Worm (Caenorhabditis elegans) whole organism, L2 larva: ENCODE results near the gene frm-10.

ENCODE experiments used
- C34F6.9 ChIP-seq: fragments of 150-350 bp; optimal IDR thresholded peaks from 2 replicates; lab custom pipeline; 2014; ENCODE audit warnings: missing biosample characterization, missing genetic modification characterization
- F13H6.1 ChIP-seq: sonication (generic microtip); optimal IDR thresholded peaks from 2 replicates; lab custom pipeline; 2016; ENCODE audit warnings: missing genetic modification characterization, missing compliant biosample characterization
- R02D3.7 ChIP-seq: fragments of 150-350 bp; optimal IDR thresholded peaks from 2 replicates; lab custom pipeline; 2014; ENCODE audit warnings: missing biosample characterization, missing genetic modification characterization
- ZK546.5 ChIP-seq: sonication (generic microtip); optimal IDR thresholded peaks from 2 replicates; lab custom pipeline; 2017; ENCODE audit warnings: missing biosample characterization, missing genetic modification characterization
- alr-1 ChIP-seq: fragments of 150-350 bp; optimal IDR thresholded peaks from 2 replicates; lab custom pipeline; 2014; ENCODE audit warnings: missing biosample characterization, missing genetic modification characterization
- aly-2 ChIP-seq: fragments of 150-350 bp; optimal IDR thresholded peaks from 2 replicates; lab custom pipeline; 2014; ENCODE audit warnings: missing biosample characterization, missing genetic modification characterization
- ama-1 ChIP-seq: fragments of 150-350 bp; optimal IDR thresholded peaks from 2 replicates; lab custom pipeline; 2018; ENCODE audit warnings: inconsistent platforms
- ceh-16 ChIP-seq: fragments of 150-350 bp; optimal IDR thresholded peaks from 2 replicates; lab custom pipeline; 2014; ENCODE audit warnings: missing biosample characterization, missing genetic modification characterization
- ceh-82 ChIP-seq: fragments of 150-350 bp; optimal IDR thresholded peaks from 2 replicates; lab custom pipeline; 2014; ENCODE audit warnings: missing biosample characterization, missing genetic modification characterization
- crh-2 ChIP-seq: sonication (generic microtip); optimal IDR thresholded peaks from 2 replicates; lab custom pipeline; 2017; ENCODE audit warnings: missing biosample characterization, missing genetic modification characterization
- dmd-4 ChIP-seq: sonication (generic microtip); optimal IDR thresholded peaks from 2 replicates; lab custom pipeline; 2017; ENCODE audit warnings: missing biosample characterization, missing genetic modification characterization
- egl-27 ChIP-seq: sonication (generic microtip); optimal IDR thresholded peaks from 3 replicates; lab custom pipeline; 2017; ENCODE audit warnings: missing biosample characterization, missing genetic modification reagents, missing genetic modification characterization
- elt-1 ChIP-seq: fragments of 150-350 bp; optimal IDR thresholded peaks from 2 replicates; lab custom pipeline; 2014; ENCODE audit warnings: missing biosample characterization, missing genetic modification characterization
- fos-1 ChIP-seq: fragments of 150-350 bp; optimal IDR thresholded peaks from 2 replicates; lab custom pipeline; 2014; ENCODE audit warnings: missing biosample characterization, missing genetic modification characterization
- gmeb-1 ChIP-seq: fragments of 150-350 bp; optimal IDR thresholded peaks from 2 replicates; lab custom pipeline; 2014; ENCODE audit warnings: missing biosample characterization, missing genetic modification characterization
- lin-13 ChIP-seq: fragments of 150-350 bp; optimal IDR thresholded peaks from 2 replicates; lab custom pipeline; 2014; ENCODE audit warnings: missing biosample characterization, missing genetic modification reagents, missing genetic modification characterization
- lin-39 ChIP-seq: fragments of 150-350 bp; optimal IDR thresholded peaks from 2 replicates; lab custom pipeline; 2014; ENCODE audit warnings: missing biosample characterization, missing genetic modification reagents, missing genetic modification characterization
- lsy-2 ChIP-seq, 2 experiments: fragments of 150-350 bp in 1 of 2; sonication (generic microtip) in 1 of 2; optimal IDR thresholded peaks; 2 replicates each; lab custom pipeline; 2014 to 2017; ENCODE audit warnings: missing biosample characterization in 2 of 2, missing genetic modification characterization in 2 of 2
- mab-5 ChIP-seq: fragments of 150-350 bp; optimal IDR thresholded peaks from 2 replicates; lab custom pipeline; 2014; ENCODE audit warnings: missing biosample characterization, missing genetic modification characterization
- mbf-1 ChIP-seq: sonication (generic microtip); optimal IDR thresholded peaks from 2 replicates; lab custom pipeline; 2017; ENCODE audit warnings: missing biosample characterization, missing genetic modification characterization
- mdl-1 ChIP-seq, 2 experiments: fragments of 150-350 bp in 1 of 2; sonication (generic microtip) in 1 of 2; optimal IDR thresholded peaks; 2 replicates each; lab custom pipeline; 2017; ENCODE audit warnings: missing biosample characterization in 2 of 2, missing genetic modification characterization in 2 of 2
- nhr-11 ChIP-seq: fragments of 150-350 bp; optimal IDR thresholded peaks from 2 replicates; lab custom pipeline; 2014; ENCODE audit warnings: missing biosample characterization, missing genetic modification characterization
- nhr-12 ChIP-seq: fragments of 150-350 bp; optimal IDR thresholded peaks from 2 replicates; lab custom pipeline; 2014; ENCODE audit warnings: missing biosample characterization, missing genetic modification characterization
- nhr-129 ChIP-seq: fragments of 150-350 bp; optimal IDR thresholded peaks from 2 replicates; lab custom pipeline; 2014; ENCODE audit warnings: missing biosample characterization, missing genetic modification characterization
- nhr-21 ChIP-seq: fragments of 150-350 bp; optimal IDR thresholded peaks from 2 replicates; lab custom pipeline; 2014; ENCODE audit warnings: missing biosample characterization, missing genetic modification characterization
- nhr-237 ChIP-seq: fragments of 150-350 bp; optimal IDR thresholded peaks from 2 replicates; lab custom pipeline; 2014; ENCODE audit warnings: missing biosample characterization, missing genetic modification characterization
- nhr-25 ChIP-seq: fragments of 150-350 bp; sonication (generic microtip); optimal IDR thresholded peaks from 3 replicates; lab custom pipeline; 2014; ENCODE audit warnings: missing biosample characterization, missing genetic modification characterization
- peb-1 ChIP-seq: fragments of 150-350 bp; optimal IDR thresholded peaks from 2 replicates; lab custom pipeline; 2014; ENCODE audit warnings: missing biosample characterization, missing genetic modification characterization
- sem-4 ChIP-seq: fragments of 150-350 bp; optimal IDR thresholded peaks from 2 replicates; lab custom pipeline; 2014; ENCODE audit warnings: missing biosample characterization, missing genetic modification reagents, missing genetic modification characterization
- skn-1 ChIP-seq: sonication (generic microtip); optimal IDR thresholded peaks from 2 replicates; lab custom pipeline; 2017; ENCODE audit warnings: missing biosample characterization, missing genetic modification characterization
- sma-3 ChIP-seq: sonication (generic microtip); optimal IDR thresholded peaks from 2 replicates; lab custom pipeline; 2016; ENCODE audit warnings: missing genetic modification reagents, missing genetic modification characterization, missing compliant biosample characterization
- sma-9 ChIP-seq, 2 experiments: fragments of 150-350 bp in 1 of 2; sonication (generic microtip) in 1 of 2; optimal IDR thresholded peaks; 2 replicates each; lab custom pipeline; 2014 to 2016; ENCODE audit warnings: missing genetic modification characterization in 2 of 2, mild to moderate bottlenecking in 1 of 2, missing biosample characterization in 1 of 2, missing compliant biosample characterization in 1 of 2, missing genetic modification reagents in 1 of 2, moderate library complexity in 1 of 2
- snpc-4 ChIP-seq: fragments of 150-350 bp; optimal IDR thresholded peaks from 2 replicates; lab custom pipeline; 2014; ENCODE audit warnings: missing biosample characterization, missing genetic modification characterization
- unc-55 ChIP-seq: fragments of 150-350 bp; sonication (generic microtip); optimal IDR thresholded peaks from 3 replicates; lab custom pipeline; 2014; ENCODE audit warnings: missing biosample characterization, missing genetic modification reagents, missing genetic modification characterization
- unc-62 ChIP-seq: fragments of 150-350 bp; optimal IDR thresholded peaks from 2 replicates; lab custom pipeline; 2014; ENCODE audit warnings: missing biosample characterization, missing genetic modification reagents, missing genetic modification characterization
- zag-1 ChIP-seq: fragments of 150-350 bp; optimal IDR thresholded peaks from 2 replicates; lab custom pipeline; 2014; ENCODE audit warnings: missing biosample characterization, missing genetic modification characterization
- ztf-1 ChIP-seq: fragments of 200-800 bp; sonication (Bioruptor generic); conservative IDR thresholded peaks from 2 replicates; pipeline ENCODE4 v1.3.6; 2022; ENCODE audit warnings: missing genetic modification characterization, missing compliant biosample characterization
- ztf-11 ChIP-seq: sonication (generic microtip); optimal IDR thresholded peaks from 2 replicates; lab custom pipeline; 2017; ENCODE audit warnings: missing biosample characterization, missing genetic modification characterization
- ztf-4 ChIP-seq: fragments of 150-350 bp; optimal IDR thresholded peaks from 2 replicates; lab custom pipeline; 2014; ENCODE audit warnings: missing biosample characterization, missing genetic modification characterization

frm-10 gene

DNA sequence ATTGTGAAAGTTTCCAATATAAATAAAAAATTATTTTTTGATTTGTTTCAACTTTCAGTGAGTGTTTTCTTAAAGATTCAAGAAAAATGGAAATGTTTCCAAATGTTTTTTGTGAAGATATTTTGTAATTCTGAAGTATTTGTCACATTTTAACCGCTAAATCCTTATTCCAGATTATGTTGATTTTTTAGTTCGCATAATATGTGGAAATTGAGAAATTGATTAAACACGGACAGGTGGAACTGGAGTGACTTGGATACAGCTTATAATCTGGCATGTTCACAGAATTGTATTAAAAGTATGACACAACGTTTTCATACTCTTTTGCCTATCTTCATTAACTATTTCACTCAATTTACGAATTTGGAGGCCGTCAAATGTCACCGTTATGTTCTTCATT, 7.6 kb upstream of the frm-10 start, which contains the start of gene lurp-3:
lurp-3 (plus strand) TSS at position 301 of the 400 bp plus-strand sequence.
- TF ChIP-seq lsy-2 (tag; optimal IDR thresholded peaks at IDR 0.05; lab: Kevin White, UChicago) (no peak), ceh-82 (no peak)
- TF ChIP-seq, all 48 proteins: peak for 0

DNA sequence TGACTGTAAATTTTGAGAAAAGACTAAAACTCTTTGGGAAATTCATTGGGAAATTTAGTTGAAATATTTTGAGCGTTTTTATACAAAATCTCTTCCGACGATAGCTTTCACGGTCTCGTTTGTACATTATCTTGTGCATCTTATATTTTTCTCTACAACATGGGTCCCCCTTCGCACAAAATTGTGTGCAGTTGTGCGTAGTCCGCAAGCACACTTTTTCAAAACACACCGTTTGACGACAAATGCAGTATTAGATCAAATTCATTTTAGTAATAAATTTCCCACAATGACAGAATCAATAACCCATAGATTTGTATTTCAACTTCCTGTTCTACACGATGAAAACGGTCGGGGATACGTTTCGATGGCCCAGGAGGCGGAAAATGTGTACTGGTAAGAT, 5.1 kb upstream of the frm-10 start, which contains the start of gene F25H9.2:
F25H9.2 (plus strand) TSS at position 226 of the 400 bp plus-strand sequence.
- no peak for TF ChIP-seq R02D3.7
- no peak for TF ChIP-seq fos-1 (tag; lab: Kevin White, UChicago)
- TF ChIP-seq skn-1 (tag; lab: Kevin White, UChicago): no peak
- TF ChIP-seq mab-5: peak; percentile 0
- TF ChIP-seq snpc-4 (tag; lab: Kevin White, UChicago): no peak
- TF ChIP-seq C34F6.9: peak; percentile 43
- TF ChIP-seq lin-39 (tag; lab: Kevin White, UChicago): no peak
- TF ChIP-seq, all 48 proteins: peak for 2

DNA sequence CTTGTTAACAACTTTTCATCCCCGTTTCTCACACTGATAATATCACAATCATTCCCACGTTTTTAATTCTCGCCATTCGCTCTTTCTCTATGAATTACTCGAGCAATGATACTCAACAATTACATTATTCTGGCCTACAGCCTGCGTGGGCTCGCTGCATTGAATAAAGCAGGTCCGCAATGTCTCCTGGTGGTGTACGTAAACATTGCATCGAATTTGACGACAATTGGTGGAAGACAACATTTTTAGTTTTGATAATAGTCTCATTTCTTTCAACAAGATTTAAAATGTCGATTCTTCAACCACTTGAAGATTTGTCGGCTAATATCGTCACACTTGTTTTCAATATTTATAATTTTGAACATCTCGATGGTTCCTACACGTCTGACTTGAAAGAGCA, 3.7 kb upstream of the frm-10 start, which contains the start of gene bath-39:
bath-39 (plus strand) TSS at position 137 of the 400 bp plus-strand sequence.
- peak; percentile 50 for TF ChIP-seq nhr-129 (tag; lab: Kevin White, UChicago)
- TF ChIP-seq mbf-1: no peak
- no peak for TF ChIP-seq nhr-21 (tag; lab: Kevin White, UChicago)
- peak; percentile 37 for TF ChIP-seq unc-55 (GFP tag; lab: Kevin White, UChicago)
- TF ChIP-seq R02D3.7: no peak
- TF ChIP-seq lsy-2 (tag; optimal IDR thresholded peaks at IDR 0.05; lab: Kevin White, UChicago): peak in 1 of 2 experiments; percentile 33
- TF ChIP-seq C34F6.9: peak; percentile 52
- TF ChIP-seq elt-1 (tag; lab: Kevin White, UChicago): no peak

DNA sequence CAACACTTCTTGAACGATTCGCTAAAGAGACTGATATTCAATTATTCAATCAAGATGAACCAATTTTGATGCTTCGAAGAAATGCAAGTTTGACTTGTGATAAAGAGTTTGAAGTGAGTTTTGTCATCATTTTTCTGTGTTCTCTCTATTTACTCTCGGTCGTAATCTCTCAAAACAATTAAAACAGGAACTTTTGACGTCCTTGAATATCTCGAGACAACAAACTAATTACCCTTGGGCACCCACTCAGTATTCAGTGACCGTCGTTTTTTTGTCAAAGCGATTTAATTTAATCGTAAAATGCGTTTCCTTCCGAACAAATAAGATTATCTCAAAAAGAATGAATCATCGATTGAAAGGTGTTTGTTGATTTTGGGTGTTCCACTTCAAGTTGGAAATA, 1.1 kb downstream of the frm-10 start:
- TF ChIP-seq ZK546.5 (tag; lab: Kevin White, UChicago) (no peak), egl-27 (tag; lab: Kevin White, UChicago) (no peak), dmd-4 (no peak), crh-2 (tag; lab: Kevin White, UChicago) (peak; percentile 1), nhr-25 (tag; lab: Kevin White, UChicago) (peak; percentile 69), sma-9 (GFP tag; optimal IDR thresholded peaks at IDR 0.05; lab: Kevin White, UChicago) (peak; percentile 3), sma-9 (tag; optimal IDR thresholded peaks at IDR 0.05; lab: Kevin White, UChicago) (no peak), skn-1 (tag; lab: Kevin White, UChicago) (peak; percentile 69), ztf-1 (GFP tag; lab: Robert Waterston, UW) (no peak), aly-2 (tag; lab: Kevin White, UChicago) (no peak), fos-1 (tag; lab: Kevin White, UChicago) (no peak), mdl-1 (tag; optimal IDR thresholded peaks at IDR 0.05; lab: Kevin White, UChicago) (no peak), ama-1 (lab: Kevin White, UChicago) (peak; percentile 34), alr-1 (tag; lab: Kevin White, UChicago) (no peak), unc-62 (GFP tag; lab: Kevin White, UChicago) (no peak), ztf-4 (tag; lab: Kevin White, UChicago) (peak; percentile 1), sma-3 (GFP tag; lab: Kevin White, UChicago) (peak; percentile 24)

DNA sequence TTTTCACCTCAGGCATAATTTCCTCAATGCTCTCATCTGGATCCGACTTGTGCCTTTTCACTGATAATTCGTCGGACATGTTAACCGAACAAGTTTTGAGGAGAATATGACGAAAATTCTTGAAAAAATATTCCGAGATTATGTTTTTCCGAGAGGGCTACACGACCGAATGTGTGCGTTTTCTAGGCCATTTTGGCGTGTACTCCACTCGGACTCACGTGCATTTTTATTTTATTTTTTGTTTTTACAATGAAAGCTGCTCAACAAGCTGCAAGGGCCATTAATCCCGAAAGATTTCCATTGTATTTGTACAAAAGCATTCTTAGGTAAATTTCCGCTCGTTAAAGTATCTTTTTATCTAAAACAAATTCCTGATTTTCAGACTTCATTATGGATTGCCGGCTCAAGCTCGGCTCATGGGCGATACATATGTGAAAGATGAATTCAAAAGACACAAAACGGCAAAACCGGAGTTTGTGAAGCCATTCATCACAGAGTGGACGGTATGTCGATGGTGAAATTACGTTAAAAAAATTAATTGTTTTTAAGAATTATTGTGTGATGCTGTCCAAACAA, 5.3 kb downstream of the frm-10 start, which contains the start of the genes F25H9.6 and F25H9.7:
F25H9.6 (minus strand) TSS at position 172 of the 576 bp plus-strand sequence.
F25H9.7 (plus strand) TSS at position 187 of the 576 bp plus-strand sequence.
- TF ChIP-seq ZK546.5 (tag; lab: Kevin White, UChicago) (no peak), F13H6.1 (peak; percentile 86), ztf-4 (tag; lab: Kevin White, UChicago) (peak; percentile 44), unc-62 (GFP tag; lab: Kevin White, UChicago) (no peak), sma-3 (GFP tag; lab: Kevin White, UChicago) (peak; percentile 91), unc-55 (GFP tag; lab: Kevin White, UChicago) (peak; percentile 86), mdl-1 (tag; optimal IDR thresholded peaks at IDR 0.05; lab: Kevin White, UChicago) (peak; percentile 62 to 91), ceh-82 (no peak), alr-1 (tag; lab: Kevin White, UChicago) (no peak), C34F6.9 (peak; percentile 92), ztf-11 (no peak), elt-1 (tag; lab: Kevin White, UChicago) (no peak), lin-13 (GFP tag; lab: Kevin White, UChicago) (peak; percentile 73), nhr-237 (tag; lab: Kevin White, UChicago) (no peak), zag-1 (tag; lab: Kevin White, UChicago) (no peak), gmeb-1 (tag; lab: Kevin White, UChicago) (peak; percentile 79), ceh-16 (no peak), skn-1 (tag; lab: Kevin White, UChicago) (no peak), fos-1 (tag; lab: Kevin White, UChicago) (peak; percentile 56), sem-4 (tag; lab: Kevin White, UChicago) (peak; percentile 63), peb-1 (tag; lab: Kevin White, UChicago) (no peak), nhr-21 (tag; lab: Kevin White, UChicago) (peak; percentile 78), mab-5 (peak; percentile 54), mbf-1 (no peak), ztf-1 (GFP tag; lab: Robert Waterston, UW) (no peak), nhr-11 (tag; lab: Kevin White, UChicago) (no peak), nhr-129 (tag; lab: Kevin White, UChicago) (peak; percentile 31), nhr-12 (tag; lab: Kevin White, UChicago) (no peak), crh-2 (tag; lab: Kevin White, UChicago) (peak; percentile 84), R02D3.7 (no peak), aly-2 (tag; lab: Kevin White, UChicago) (no peak), dmd-4 (no peak), lsy-2 (tag; optimal IDR thresholded peaks at IDR 0.05; lab: Kevin White, UChicago) (peak; percentile 72 to 89), snpc-4 (tag; lab: Kevin White, UChicago) (peak; percentile 53)
